Worm (Caenorhabditis elegans): Measurements from ENCODE around the gene pccb-1.

- TF ChIP-seq unc-39 (tag; optimal IDR thresholded peaks at IDR 0.05) (no peak), unc-62 (GFP tag; optimal IDR thresholded peaks at IDR 0.05) (no peak), lsy-2 (tag; optimal IDR thresholded peaks at IDR 0.05) (no peak), elt-3 (tag; optimal IDR thresholded peaks at IDR 0.05) (no peak), sptf-1 (tag; optimal IDR thresholded peaks at IDR 0.05) (no peak), pha-4 (tag; optimal IDR thresholded peaks at IDR 0.05) (no peak), nhr-2 (tag; optimal IDR thresholded peaks at IDR 0.05) (no peak), nhr-12 (tag; optimal IDR thresholded peaks at IDR 0.05) (no peak), ces-1 (GFP tag; optimal IDR thresholded peaks at IDR 0.05) (no peak), nhr-28 (tag; optimal IDR thresholded peaks at IDR 0.05) (no peak), unc-120 (tag; optimal IDR thresholded peaks at IDR 0.05; ENCODE audit: poor library complexity, severe bottlenecking) (no peak), snpc-4 (tag; optimal IDR thresholded peaks at IDR 0.05) (no peak)
These were observed 8.5 kb upstream of the pccb-1 start, which contains the start of gene twk-16 for ce11 chrX:3080825-3081224.

Data from whole organism, mixed stage, embryonic.